Worm (Caenorhabditis elegans): Measurements from ENCODE around the gene cubn-1.

Gene cubn-1

DNA sequence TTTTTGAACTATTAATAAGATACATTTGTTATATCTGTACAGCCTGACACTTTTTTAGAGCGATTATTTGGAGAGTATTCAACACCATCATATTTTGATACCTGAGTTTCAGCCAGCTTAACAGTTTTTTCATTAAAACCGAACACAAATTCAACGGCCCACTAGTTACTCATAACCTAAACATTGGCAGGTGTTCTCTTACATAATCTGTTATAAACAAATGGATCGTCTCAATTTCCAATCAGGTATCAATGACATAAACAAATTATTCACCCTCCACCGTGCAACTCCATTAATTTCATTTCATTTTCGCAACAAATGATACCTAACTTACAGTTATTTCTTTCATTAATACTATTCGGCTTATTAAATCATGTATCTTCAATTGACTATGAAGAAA lies at the start of gene cubn-1:
cubn-1 (plus strand) TSS at position 301 of the 400 bp plus-strand sequence.
- TF ChIP-seq nhr-67 (tag; optimal IDR thresholded peaks at IDR 0.05) (no peak), eor-1 (tag; optimal IDR thresholded peaks at IDR 0.05) (no peak), elt-3 (tag; optimal IDR thresholded peaks at IDR 0.05) (no peak), elt-2 (tag; optimal IDR thresholded peaks at IDR 0.05) (no peak), nhr-28 (tag; optimal IDR thresholded peaks at IDR 0.05) (no peak), pha-4 (tag; optimal IDR thresholded peaks at IDR 0.05) (no peak), pqm-1 (tag; optimal IDR thresholded peaks at IDR 0.05) (no peak), egl-5 (tag; optimal IDR thresholded peaks at IDR 0.05) (no peak)

DNA sequence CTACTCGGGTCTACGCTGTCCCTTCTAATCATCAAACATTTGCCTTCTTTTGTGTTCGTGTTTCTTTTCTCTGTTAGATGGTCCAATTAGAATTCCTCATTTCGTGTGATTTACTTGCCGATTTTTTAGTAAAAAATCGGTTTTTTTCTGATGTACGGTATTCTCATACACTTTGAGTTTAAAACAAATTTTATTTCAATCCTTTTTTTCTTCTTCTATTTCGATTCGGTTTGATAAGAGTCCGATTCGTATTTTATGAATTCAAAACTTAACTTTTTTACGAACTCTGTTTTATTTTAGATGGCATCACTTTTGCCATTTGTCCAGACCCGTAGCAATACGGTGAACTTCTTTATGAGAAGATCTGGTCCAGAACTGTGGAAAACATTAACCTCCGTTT lies 47.9 kb upstream of the cubn-1 start, which contains the start of gene mrps-5:
mrps-5 (plus strand) TSS at position 301 of the 400 bp plus-strand sequence.
- TF ChIP-seq nhr-67 (tag; optimal IDR thresholded peaks at IDR 0.05) = no peak
- TF ChIP-seq nhr-43 (tag; optimal IDR thresholded peaks at IDR 0.05; ENCODE audit: poor library complexity, severe bottlenecking) = no peak
- no peak for TF ChIP-seq pqm-1 (tag; optimal IDR thresholded peaks at IDR 0.05)
- TF ChIP-seq aly-2 (tag; optimal IDR thresholded peaks at IDR 0.05) = no peak
- no peak for TF ChIP-seq pha-4 (tag; optimal IDR thresholded peaks at IDR 0.05)
- no peak for TF ChIP-seq R02D3.7 (tag; optimal IDR thresholded peaks at IDR 0.05)
- no peak for TF ChIP-seq jun-1 (tag; optimal IDR thresholded peaks at IDR 0.05)
- TF ChIP-seq ceh-28 (tag; optimal IDR thresholded peaks at IDR 0.05) = no peak
- TF ChIP-seq egl-27 (tag; optimal IDR thresholded peaks at IDR 0.05) = no peak

DNA sequence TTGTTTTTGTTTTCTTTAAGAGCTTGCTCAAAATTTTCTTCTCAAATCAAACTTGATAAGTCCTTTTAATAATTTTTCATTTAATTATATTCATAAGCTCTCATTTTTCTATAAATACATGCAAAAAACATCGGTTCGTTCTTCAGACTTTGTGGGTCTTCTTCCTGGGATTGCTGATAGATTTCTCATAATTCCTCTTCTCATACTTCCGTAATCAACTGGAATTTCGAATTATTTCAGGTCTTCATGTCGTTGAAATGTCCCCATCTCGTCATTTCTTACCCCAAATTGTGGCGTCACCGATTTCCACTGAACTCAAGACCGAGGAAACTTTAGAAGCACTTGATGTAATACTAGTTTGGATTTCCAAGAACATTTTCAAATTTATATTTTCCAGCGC lies 46.2 kb upstream of the cubn-1 start:
- TF ChIP-seq eor-1 (tag; optimal IDR thresholded peaks at IDR 0.05) (no peak), snpc-4 (tag; optimal IDR thresholded peaks at IDR 0.05) (no peak), nfya-1 (tag; optimal IDR thresholded peaks at IDR 0.05; ENCODE audit: insufficient read depth) (no peak), unc-62 (GFP tag; optimal IDR thresholded peaks at IDR 0.05) (no peak), ztf-4 (tag; optimal IDR thresholded peaks at IDR 0.05) (no peak), ceh-28 (tag; optimal IDR thresholded peaks at IDR 0.05) (no peak), egl-27 (tag; optimal IDR thresholded peaks at IDR 0.05) (no peak)

DNA sequence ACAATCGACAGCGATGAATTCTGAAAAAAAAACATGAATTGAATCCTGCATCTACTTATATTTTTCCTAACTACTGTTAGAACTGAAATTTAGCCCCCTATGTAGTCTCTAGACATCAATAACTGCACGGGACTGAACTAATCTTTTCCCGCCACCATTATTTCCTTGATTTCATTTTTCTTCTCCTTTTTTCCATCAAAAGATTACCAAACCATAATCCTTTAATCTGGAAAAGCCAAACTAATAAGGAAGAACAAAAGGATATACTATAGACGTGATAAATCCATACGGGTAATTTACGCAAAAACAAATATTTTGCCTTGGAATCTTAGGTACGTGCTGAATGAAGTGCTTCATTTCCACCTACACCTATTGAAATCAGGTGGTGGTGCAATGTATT lies 43.8 kb upstream of the cubn-1 start:
- TF ChIP-seq unc-62 (GFP tag; optimal IDR thresholded peaks at IDR 0.05) = no peak
- TF ChIP-seq fos-1 (tag; optimal IDR thresholded peaks at IDR 0.05) = no peak
- no peak for TF ChIP-seq nhr-28 (tag; optimal IDR thresholded peaks at IDR 0.05)
- TF ChIP-seq fkh-2 (tag; optimal IDR thresholded peaks at IDR 0.05) = no peak
- no peak for TF ChIP-seq egl-27 (tag; optimal IDR thresholded peaks at IDR 0.05)

DNA sequence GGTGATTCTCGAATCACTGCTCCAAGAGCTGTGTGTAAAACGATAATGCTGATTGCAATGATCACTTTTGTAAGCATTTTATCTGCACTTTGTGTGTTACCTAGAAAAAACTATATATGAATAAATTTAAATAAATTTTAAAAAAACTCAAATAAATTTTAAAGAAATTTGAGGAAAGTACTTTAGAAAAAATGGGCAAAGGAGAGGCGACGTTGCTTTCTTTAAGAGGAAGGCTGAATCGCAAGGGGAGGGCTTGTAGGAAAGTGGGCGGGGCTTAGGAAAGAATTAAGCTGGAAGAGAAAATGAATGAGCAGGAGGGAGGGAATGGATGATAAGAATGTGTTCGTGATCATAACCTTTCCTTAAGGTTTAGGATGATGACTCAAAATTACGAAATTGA lies 43.3 kb upstream of the cubn-1 start, which contains the start of gene E02A10.4:
E02A10.4 (minus strand) TSS at position 101 of the 400 bp plus-strand sequence.
- TF ChIP-seq aly-2 (tag; optimal IDR thresholded peaks at IDR 0.05) = no peak
- no peak for TF ChIP-seq ceh-82 (tag; optimal IDR thresholded peaks at IDR 0.05)
- no peak for TF ChIP-seq eor-1 (tag; optimal IDR thresholded peaks at IDR 0.05)
- TF ChIP-seq ceh-16 (tag; optimal IDR thresholded peaks at IDR 0.05) = no peak
- no peak for TF ChIP-seq snpc-4 (tag; optimal IDR thresholded peaks at IDR 0.05)
- no peak for TF ChIP-seq ceh-9 (tag; optimal IDR thresholded peaks at IDR 0.05)
- TF ChIP-seq nhr-12 (tag; optimal IDR thresholded peaks at IDR 0.05) = no peak
- TF ChIP-seq ceh-28 (tag; optimal IDR thresholded peaks at IDR 0.05) = no peak
- no peak for TF ChIP-seq fos-1 (tag; optimal IDR thresholded peaks at IDR 0.05)
- no peak for TF ChIP-seq ZK546.5 (tag; optimal IDR thresholded peaks at IDR 0.05)
- no peak for TF ChIP-seq mml-1 (tag; optimal IDR thresholded peaks at IDR 0.05)
- TF ChIP-seq nhr-76 (tag; optimal IDR thresholded peaks at IDR 0.05) = no peak

DNA sequence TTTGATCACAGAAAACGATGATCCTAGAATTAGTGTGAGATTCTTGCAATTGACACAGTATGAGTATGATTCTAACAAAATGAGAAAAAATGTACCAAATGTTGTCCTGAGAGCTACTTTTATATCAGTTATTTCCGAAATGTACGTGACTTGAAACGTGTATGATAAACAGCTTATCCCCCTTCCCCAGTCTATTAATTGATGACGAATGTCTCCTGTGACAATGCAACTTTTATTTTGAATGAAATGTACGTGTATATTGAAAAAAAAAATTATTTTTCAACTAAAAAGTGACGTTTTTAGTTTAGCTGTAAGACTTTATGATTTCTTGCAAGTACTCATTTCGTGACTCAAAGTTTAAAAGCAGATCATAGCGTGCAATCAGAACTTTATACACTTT lies 40.9 kb upstream of the cubn-1 start:
- TF ChIP-seq fkh-2 (tag; optimal IDR thresholded peaks at IDR 0.05) = no peak
- no peak for TF ChIP-seq nhr-237 (tag; optimal IDR thresholded peaks at IDR 0.05)

DNA sequence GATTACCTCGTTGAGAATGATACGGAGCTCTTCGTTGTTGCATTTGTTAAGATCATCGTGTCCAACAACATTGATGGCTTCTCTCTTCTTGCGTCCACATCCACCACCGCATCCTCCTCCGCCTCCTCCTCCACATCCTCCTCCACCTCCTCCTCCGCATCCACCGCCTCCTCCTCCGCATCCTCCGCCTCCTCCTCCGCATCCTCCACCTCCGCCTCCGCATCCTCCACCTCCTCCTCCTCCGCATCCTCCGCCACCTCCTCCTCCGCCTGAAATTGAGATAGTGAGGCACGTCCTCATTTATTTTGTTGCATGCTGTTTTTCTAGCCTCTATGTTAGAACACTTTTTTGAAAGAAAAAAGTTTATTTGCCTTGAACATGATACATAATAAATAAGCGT lies 35.3 kb upstream of the cubn-1 start:
- TF ChIP-seq nhr-25 (tag; optimal IDR thresholded peaks at IDR 0.05) (no peak), unc-62 (GFP tag; optimal IDR thresholded peaks at IDR 0.05) (no peak)
